Fruit fly (Drosophila melanogaster) whole organism, pupa: ENCODE measurements around the gene Cbl.

ENCODE experiments used
- CG12605 ChIP-seq: fragments of 200-800 bp; sonication (Bioruptor generic); IDR thresholded peaks from 2 replicates; pipeline ENCODE4 v1.3.6; 2022; ENCODE audit warnings: missing biosample characterization, missing genetic modification characterization
- CG13204 ChIP-seq: fragments of 200-800 bp; sonication (Bioruptor generic); optimal IDR thresholded peaks from 2 replicates; lab custom pipeline; 2018; ENCODE audit warnings: missing biosample characterization, mild to moderate bottlenecking, missing genetic modification characterization, moderate library complexity
- CG17806 ChIP-seq: fragments of 200-800 bp; sonication (Bioruptor generic); optimal IDR thresholded peaks from 2 replicates; lab custom pipeline; 2018; ENCODE audit warnings: missing biosample characterization, mild to moderate bottlenecking, missing genetic modification characterization, moderate library complexity
- CG34367 ChIP-seq: fragments of 200-800 bp; sonication (Bioruptor generic); optimal IDR thresholded peaks from 2 replicates; lab custom pipeline; 2018; ENCODE audit warnings: missing biosample characterization, mild to moderate bottlenecking, missing genetic modification characterization
- CG9948 ChIP-seq: fragments of 200-800 bp; sonication (Bioruptor generic); optimal IDR thresholded peaks from 2 replicates; lab custom pipeline; 2018; ENCODE audit warnings: missing biosample characterization, mild to moderate bottlenecking, missing genetic modification characterization, moderate library complexity
- EcR ChIP-seq: fragments of 200-800 bp; sonication (Bioruptor generic); optimal IDR thresholded peaks from 3 replicates; lab custom pipeline; 2019; ENCODE audit warnings: missing biosample characterization, missing genetic modification characterization, mild to moderate bottlenecking, moderate library complexity, missing genetic modification reagents
- Snoo ChIP-seq: fragments of 200-800 bp; sonication (Bioruptor generic); optimal IDR thresholded peaks from 3 replicates; lab custom pipeline; 2017; ENCODE audit warnings: missing biosample characterization, mild to moderate bottlenecking, missing genetic modification characterization, inconsistent platforms
- rn ChIP-seq: fragments of 200-800 bp; sonication (Bioruptor generic); IDR thresholded peaks from 2 replicates; pipeline ENCODE4 v1.3.6; 2022; ENCODE audit warnings: missing biosample characterization, missing genetic modification characterization

DNA sequence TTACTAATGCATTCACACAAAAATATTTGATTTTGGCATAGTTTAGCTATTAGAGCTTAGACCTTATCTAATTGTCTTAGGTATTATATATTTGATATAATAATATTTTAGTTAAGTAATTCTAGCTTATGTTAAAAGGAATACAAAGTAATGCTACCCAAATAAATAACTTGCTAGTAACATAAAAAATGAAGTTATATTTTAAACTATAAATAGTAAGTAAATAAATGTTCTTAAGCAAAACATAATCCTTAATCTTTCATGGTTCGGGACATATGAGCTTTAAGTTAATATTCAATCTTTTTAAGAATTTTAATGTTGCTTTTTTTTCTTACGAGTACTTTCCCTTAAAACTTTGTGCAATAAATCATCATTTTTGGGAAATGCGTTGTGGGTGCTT, 1.6 kb upstream of the Cbl start:
- TF ChIP-seq Snoo (no peak), CG34367 (no peak), EcR (GFP tag; lab: Kevin White, UChicago) (no peak), rn (GFP tag; lab: Robert Waterston, UW) (no peak), CG9948 (tag; lab: Kevin White, UChicago) (peak; percentile 7), CG13204 (GFP tag; lab: Kevin White, UChicago) (no peak), CG17806 (tag; lab: Kevin White, UChicago) (peak; percentile 15), CG12605 (no peak)
